Worm (Caenorhabditis elegans) whole organism, late embryonic: ENCODE measurements around the gene affl-1.

Experiments
- ceh-2 ChIP-seq: sonication (generic microtip); optimal IDR thresholded peaks from 2 replicates; lab custom pipeline; 2016; ENCODE audit warnings: missing genotype, missing genetic modification characterization, missing compliant biosample characterization
- hlh-8 ChIP-seq: sonication (generic microtip); optimal IDR thresholded peaks from 2 replicates; lab custom pipeline; 2016; ENCODE audit warnings: missing genotype, missing genetic modification characterization, missing compliant biosample characterization
- syd-9 ChIP-seq: sonication (generic microtip); optimal IDR thresholded peaks from 2 replicates; lab custom pipeline; 2016; ENCODE audit warnings: mild to moderate bottlenecking, missing genetic modification characterization, moderate library complexity, missing compliant biosample characterization
- unc-42 ChIP-seq: sonication (generic microtip); optimal IDR thresholded peaks from 2 replicates; lab custom pipeline; 2016; ENCODE audit warnings: missing genotype, missing genetic modification characterization, missing compliant biosample characterization

ce11 chrIII:402168-402813 is 37.7 kb upstream of the affl-1 start, which contains the start of the genes Y55B1BL.1 and Y55B1BL.2:
- TF ChIP-seq hlh-8 (tag; lab: Kevin White, UChicago), result no peak
- TF ChIP-seq unc-42 (tag; lab: Kevin White, UChicago), result no peak
- no peak for TF ChIP-seq ceh-2
- TF ChIP-seq syd-9, result no peak
